Worm (Caenorhabditis elegans) whole organism, mixed stage, embryonic: ENCODE data around the gene srxa-9.

Experiments
- ces-1 ChIP-seq: fragments of 150-350 bp; optimal IDR thresholded peaks from 2 replicates; lab custom pipeline; 2014; ENCODE audit warnings: missing biosample characterization, missing genetic modification reagents, missing genetic modification characterization
- cnd-1 ChIP-seq: fragments of 200-800 bp; sonication (Bioruptor generic); optimal IDR thresholded peaks from 2 replicates; lab custom pipeline; 2018; ENCODE audit warnings: mild to moderate bottlenecking, missing genetic modification characterization, missing compliant biosample characterization
- drap-1 ChIP-seq: fragments of 200-800 bp; sonication (Bioruptor generic); optimal IDR thresholded peaks from 3 replicates; lab custom pipeline; 2018; ENCODE audit warnings: mild to moderate bottlenecking, missing genetic modification characterization, missing compliant biosample characterization
- elt-3 ChIP-seq: fragments of 150-350 bp; optimal IDR thresholded peaks from 2 replicates; lab custom pipeline; 2014; ENCODE audit warnings: missing biosample characterization, missing genetic modification characterization
- flh-1 ChIP-seq: fragments of 200-800 bp; sonication (Bioruptor generic); optimal IDR thresholded peaks from 2 replicates; lab custom pipeline; 2018; ENCODE audit warnings: mild to moderate bottlenecking, missing genetic modification characterization, moderate library complexity, missing compliant biosample characterization
- ham-2 ChIP-seq: fragments of 200-800 bp; sonication (Bioruptor generic); optimal IDR thresholded peaks from 2 replicates; lab custom pipeline; 2018; ENCODE audit warnings: mild to moderate bottlenecking, missing genetic modification characterization, missing compliant biosample characterization
- hlh-1 ChIP-seq: fragments of 150-350 bp; optimal IDR thresholded peaks from 2 replicates; lab custom pipeline; 2014; ENCODE audit warnings: missing biosample characterization, missing genetic modification reagents, missing genetic modification characterization
- lin-32 ChIP-seq: fragments of 200-800 bp; sonication (Bioruptor generic); optimal IDR thresholded peaks from 2 replicates; lab custom pipeline; 2018; ENCODE audit warnings: mild to moderate bottlenecking, missing genetic modification characterization, missing compliant biosample characterization
- lsy-2 ChIP-seq: fragments of 150-350 bp; optimal IDR thresholded peaks from 2 replicates; lab custom pipeline; 2014; ENCODE audit warnings: missing biosample characterization, missing genetic modification characterization
- nhr-12 ChIP-seq: fragments of 150-350 bp; optimal IDR thresholded peaks from 2 replicates; lab custom pipeline; 2014; ENCODE audit warnings: missing biosample characterization, missing genetic modification characterization
- nhr-2 ChIP-seq: fragments of 150-350 bp; optimal IDR thresholded peaks from 2 replicates; lab custom pipeline; 2014; ENCODE audit warnings: missing biosample characterization, missing genetic modification characterization
- nhr-28 ChIP-seq: fragments of 150-350 bp; optimal IDR thresholded peaks from 2 replicates; lab custom pipeline; 2014; ENCODE audit warnings: missing biosample characterization, missing genetic modification characterization
- nhr-76 ChIP-seq: sonication (generic microtip); optimal IDR thresholded peaks from 2 replicates; lab custom pipeline; 2017; ENCODE audit warnings: missing biosample characterization, missing genetic modification characterization
- snpc-4 ChIP-seq: fragments of 150-350 bp; optimal IDR thresholded peaks from 2 replicates; lab custom pipeline; 2014; ENCODE audit warnings: missing biosample characterization, missing genetic modification characterization
- tbx-8 ChIP-seq: fragments of 200-800 bp; sonication (Bioruptor generic); optimal IDR thresholded peaks from 2 replicates; lab custom pipeline; 2018; ENCODE audit warnings: mild to moderate bottlenecking, missing genetic modification characterization, moderate library complexity, missing compliant biosample characterization
- unc-120 ChIP-seq: sonication (generic microtip); optimal IDR thresholded peaks from 2 replicates; lab custom pipeline; 2017; ENCODE audit warnings: missing genetic modification characterization, missing compliant biosample characterization; ENCODE audit not compliant: poor library complexity, severe bottlenecking
- zip-8 ChIP-seq: fragments of 150-350 bp; optimal IDR thresholded peaks from 2 replicates; lab custom pipeline; 2014; ENCODE audit warnings: missing biosample characterization, missing genetic modification characterization
- ztf-11 ChIP-seq: fragments of 150-350 bp; optimal IDR thresholded peaks from 2 replicates; lab custom pipeline; 2014; ENCODE audit warnings: missing biosample characterization, missing genetic modification characterization

Gene srxa-9

ce11 chrX:15799595-15799994, 52.8 kb downstream of the srxa-9 start, which contains the start of gene Y7A5A.6:
TSS of gene Y7A5A.6 (minus strand) at chrX:15799695.
- TF ChIP-seq lsy-2 (no peak), drap-1 (GFP tag; lab: Kevin White, UChicago) (no peak), lin-32 (GFP tag; lab: Kevin White, UChicago) (no peak), nhr-12 (tag; lab: Kevin White, UChicago) (no peak), ztf-11 (tag; lab: Kevin White, UChicago) (no peak), elt-3 (tag; lab: Kevin White, UChicago) (no peak), tbx-8 (GFP tag; lab: Kevin White, UChicago) (no peak), ces-1 (GFP tag; lab: Kevin White, UChicago) (no peak), zip-8 (tag; lab: Kevin White, UChicago) (no peak), nhr-2 (tag; lab: Kevin White, UChicago) (no peak), hlh-1 (tag; lab: Kevin White, UChicago) (no peak), cnd-1 (no peak), nhr-28 (no peak), flh-1 (no peak), ham-2 (GFP tag; lab: Kevin White, UChicago) (no peak), snpc-4 (tag; lab: Kevin White, UChicago) (no peak), unc-120 (tag; lab: Kevin White, UChicago) (no peak), nhr-76 (tag; lab: Kevin White, UChicago) (no peak)
